Worm (Caenorhabditis elegans) whole organism, mixed stage, embryonic: ENCODE results near the gene Y43E12A.2.

ENCODE experiments used
- M03D4.4 ChIP-seq: sonication (generic microtip); optimal IDR thresholded peaks from 2 replicates; lab custom pipeline; 2017; ENCODE audit warnings: mild to moderate bottlenecking, missing genetic modification characterization, missing compliant biosample characterization
- bed-3 ChIP-seq: fragments of 200-800 bp; sonication (Bioruptor generic); optimal IDR thresholded peaks from 3 replicates; lab custom pipeline; 2018; ENCODE audit warnings: mild to moderate bottlenecking, missing genetic modification characterization, moderate library complexity, missing compliant biosample characterization
- blmp-1 ChIP-seq: fragments of 150-350 bp; optimal IDR thresholded peaks from 2 replicates; lab custom pipeline; 2014; ENCODE audit warnings: missing biosample characterization, missing genetic modification characterization
- ceh-39 ChIP-seq: fragments of 150-350 bp; optimal IDR thresholded peaks from 2 replicates; lab custom pipeline; 2014; ENCODE audit warnings: missing biosample characterization, missing genetic modification characterization
- ceh-83 ChIP-seq: fragments of 200-800 bp; sonication (Bioruptor generic); optimal IDR thresholded peaks from 2 replicates; lab custom pipeline; 2018; ENCODE audit warnings: mild to moderate bottlenecking, missing genetic modification characterization, missing compliant biosample characterization
- ces-1 ChIP-seq: fragments of 150-350 bp; optimal IDR thresholded peaks from 2 replicates; lab custom pipeline; 2014; ENCODE audit warnings: missing biosample characterization, missing genetic modification reagents, missing genetic modification characterization
- cnd-1 ChIP-seq: fragments of 200-800 bp; sonication (Bioruptor generic); optimal IDR thresholded peaks from 2 replicates; lab custom pipeline; 2018; ENCODE audit warnings: mild to moderate bottlenecking, missing genetic modification characterization, missing compliant biosample characterization
- drap-1 ChIP-seq: fragments of 200-800 bp; sonication (Bioruptor generic); optimal IDR thresholded peaks from 3 replicates; lab custom pipeline; 2018; ENCODE audit warnings: mild to moderate bottlenecking, missing genetic modification characterization, missing compliant biosample characterization
- elt-3 ChIP-seq: fragments of 150-350 bp; optimal IDR thresholded peaks from 2 replicates; lab custom pipeline; 2014; ENCODE audit warnings: missing biosample characterization, missing genetic modification characterization
- flh-1 ChIP-seq: fragments of 200-800 bp; sonication (Bioruptor generic); optimal IDR thresholded peaks from 2 replicates; lab custom pipeline; 2018; ENCODE audit warnings: mild to moderate bottlenecking, missing genetic modification characterization, moderate library complexity, missing compliant biosample characterization
- ham-2 ChIP-seq: fragments of 200-800 bp; sonication (Bioruptor generic); optimal IDR thresholded peaks from 2 replicates; lab custom pipeline; 2018; ENCODE audit warnings: mild to moderate bottlenecking, missing genetic modification characterization, missing compliant biosample characterization
- lin-13 ChIP-seq: fragments of 150-350 bp; optimal IDR thresholded peaks from 2 replicates; lab custom pipeline; 2014; ENCODE audit warnings: missing biosample characterization, missing genetic modification characterization
- lin-32 ChIP-seq: fragments of 200-800 bp; sonication (Bioruptor generic); optimal IDR thresholded peaks from 2 replicates; lab custom pipeline; 2018; ENCODE audit warnings: mild to moderate bottlenecking, missing genetic modification characterization, missing compliant biosample characterization
- lsy-2 ChIP-seq: fragments of 150-350 bp; optimal IDR thresholded peaks from 2 replicates; lab custom pipeline; 2014; ENCODE audit warnings: missing biosample characterization, missing genetic modification characterization
- mab-5 ChIP-seq: fragments of 150-350 bp; optimal IDR thresholded peaks from 2 replicates; lab custom pipeline; 2014; ENCODE audit warnings: missing biosample characterization, missing genetic modification characterization
- mep-1 ChIP-seq: fragments of 150-350 bp; optimal IDR thresholded peaks from 2 replicates; lab custom pipeline; 2017; ENCODE audit warnings: missing biosample characterization, missing genetic modification reagents, missing genetic modification characterization, inconsistent platforms
- mls-2 ChIP-seq: sonication (generic microtip); optimal IDR thresholded peaks from 2 replicates; lab custom pipeline; 2016; ENCODE audit warnings: mild to moderate bottlenecking, missing genetic modification characterization, moderate library complexity, missing compliant biosample characterization
- nhr-12 ChIP-seq: fragments of 150-350 bp; optimal IDR thresholded peaks from 2 replicates; lab custom pipeline; 2014; ENCODE audit warnings: missing biosample characterization, missing genetic modification characterization
- nhr-28 ChIP-seq: fragments of 150-350 bp; optimal IDR thresholded peaks from 2 replicates; lab custom pipeline; 2014; ENCODE audit warnings: missing biosample characterization, missing genetic modification characterization
- pha-4 ChIP-seq: fragments of 150-350 bp; optimal IDR thresholded peaks from 2 replicates; lab custom pipeline; 2018; ENCODE audit warnings: missing biosample characterization, missing genetic modification reagents, missing genetic modification characterization
- sem-2 ChIP-seq: fragments of 200-800 bp; sonication (Bioruptor generic); optimal IDR thresholded peaks from 2 replicates; lab custom pipeline; 2018; ENCODE audit warnings: mild to moderate bottlenecking, missing genetic modification characterization, missing compliant biosample characterization
- snpc-4 ChIP-seq: fragments of 150-350 bp; optimal IDR thresholded peaks from 2 replicates; lab custom pipeline; 2014; ENCODE audit warnings: missing biosample characterization, missing genetic modification characterization
- sptf-1 ChIP-seq: sonication (generic microtip); optimal IDR thresholded peaks from 2 replicates; lab custom pipeline; 2017; ENCODE audit warnings: mild to moderate bottlenecking, missing genetic modification characterization, moderate library complexity, missing compliant biosample characterization
- unc-120 ChIP-seq: sonication (generic microtip); optimal IDR thresholded peaks from 2 replicates; lab custom pipeline; 2017; ENCODE audit warnings: missing genetic modification characterization, missing compliant biosample characterization; ENCODE audit not compliant: poor library complexity, severe bottlenecking
- unc-39 ChIP-seq: fragments of 150-350 bp; optimal IDR thresholded peaks from 2 replicates; lab custom pipeline; 2014; ENCODE audit warnings: missing biosample characterization, missing genetic modification characterization
- unc-62 ChIP-seq: fragments of 150-350 bp; optimal IDR thresholded peaks from 2 replicates; lab custom pipeline; 2014; ENCODE audit warnings: missing biosample characterization, missing genetic modification reagents, missing genetic modification characterization
- zip-8 ChIP-seq: fragments of 150-350 bp; optimal IDR thresholded peaks from 2 replicates; lab custom pipeline; 2014; ENCODE audit warnings: missing biosample characterization, missing genetic modification characterization
- ztf-11 ChIP-seq: fragments of 150-350 bp; optimal IDR thresholded peaks from 2 replicates; lab custom pipeline; 2014; ENCODE audit warnings: missing biosample characterization, missing genetic modification characterization

Gene Y43E12A.2

ce11 chrIV:11031640-11032039 is 49.8 kb downstream of the Y43E12A.2 start:
- no peak for TF ChIP-seq ceh-39 (tag; lab: Kevin White, UChicago)
- no peak for TF ChIP-seq sem-2 (GFP tag; lab: Kevin White, UChicago)
- TF ChIP-seq unc-120 (tag; lab: Kevin White, UChicago): no peak
- TF ChIP-seq sptf-1 (tag; lab: Kevin White, UChicago): no peak
- no peak for TF ChIP-seq nhr-12
- TF ChIP-seq mls-2 (tag; lab: Kevin White, UChicago): no peak
- no peak for TF ChIP-seq drap-1 (GFP tag; lab: Kevin White, UChicago)
- no peak for TF ChIP-seq lsy-2 (tag; lab: Kevin White, UChicago)
- TF ChIP-seq blmp-1: no peak
- no peak for TF ChIP-seq mep-1 (tag; lab: Kevin White, UChicago)
- TF ChIP-seq flh-1 (GFP tag; lab: Kevin White, UChicago): no peak
- no peak for TF ChIP-seq nhr-28 (tag; lab: Kevin White, UChicago)
- TF ChIP-seq ztf-11: no peak
- no peak for TF ChIP-seq pha-4 (tag; lab: Kevin White, UChicago)
- no peak for TF ChIP-seq mab-5
- TF ChIP-seq zip-8 (tag; lab: Kevin White, UChicago): no peak
- TF ChIP-seq lin-13: no peak
- TF ChIP-seq, all 35 proteins: peak for 0

- no peak for TF ChIP-seq unc-39 (tag; lab: Kevin White, UChicago)
- no peak for TF ChIP-seq ceh-83
- no peak for TF ChIP-seq flh-1 (GFP tag; lab: Kevin White, UChicago)
- no peak for TF ChIP-seq elt-3 (tag; lab: Kevin White, UChicago)
- no peak for TF ChIP-seq sptf-1 (tag; lab: Kevin White, UChicago)
- no peak for TF ChIP-seq unc-120 (tag; lab: Kevin White, UChicago)
- no peak for TF ChIP-seq lin-32 (GFP tag; lab: Kevin White, UChicago)
- no peak for TF ChIP-seq unc-62 (GFP tag; lab: Kevin White, UChicago)
- TF ChIP-seq ham-2 (GFP tag; lab: Kevin White, UChicago): no peak
- TF ChIP-seq ces-1 (GFP tag; lab: Kevin White, UChicago): no peak
- no peak for TF ChIP-seq cnd-1
- TF ChIP-seq snpc-4 (tag; lab: Kevin White, UChicago): no peak
- no peak for TF ChIP-seq bed-3 (GFP tag; lab: Kevin White, UChicago)
- no peak for TF ChIP-seq sem-2 (GFP tag; lab: Kevin White, UChicago)
- TF ChIP-seq mab-5: no peak
- TF ChIP-seq drap-1 (GFP tag; lab: Kevin White, UChicago): no peak
- no peak for TF ChIP-seq M03D4.4 (tag; lab: Kevin White, UChicago)
- TF ChIP-seq nhr-12: no peak
Observed at ce11 chrIV:11032288-11032687, 50.4 kb downstream of the Y43E12A.2 start, which contains the start of gene hrg-6. TSS of gene hrg-6 (plus strand) at chrIV:11032588.
